Fruit fly (Drosophila melanogaster): Measurements from ENCODE around the gene CG3987.

DNA sequence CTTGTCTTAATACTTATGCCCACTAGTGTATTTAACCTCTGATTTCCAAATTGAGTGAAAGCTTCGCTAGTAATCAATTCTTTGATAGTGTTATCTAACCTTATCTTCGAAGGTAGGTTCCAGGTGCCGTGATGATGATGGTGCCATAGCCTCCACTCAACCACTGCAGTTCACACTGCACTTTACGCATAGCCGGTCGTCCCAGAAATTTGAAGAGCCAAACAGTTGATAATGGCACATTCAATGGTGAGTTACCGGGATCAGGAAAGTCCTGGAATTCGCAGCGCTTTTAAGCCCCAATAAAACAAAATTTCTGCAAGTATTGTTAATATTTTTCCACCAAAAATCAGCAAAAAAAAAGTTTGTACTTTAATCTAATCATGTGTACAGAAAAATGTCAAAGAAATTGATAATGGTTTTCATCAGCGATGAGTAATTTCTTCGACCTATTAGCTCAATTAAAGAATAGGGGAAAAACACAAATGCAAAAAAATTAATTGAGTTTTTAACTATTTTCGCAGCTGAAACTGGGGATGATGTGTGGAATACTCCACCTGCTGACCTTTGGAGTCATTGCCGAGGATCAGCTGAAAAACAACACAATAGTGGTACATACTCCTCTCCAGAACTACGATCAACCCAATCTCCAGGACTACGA lies at the start of gene CG3987:
- TF ChIP-seq foxo (GFP tag; optimal IDR thresholded peaks at IDR 0.05) (no peak), Abd-B (GFP tag; optimal IDR thresholded peaks at IDR 0.05) (no peak), Hr83 (GFP tag; optimal IDR thresholded peaks at IDR 0.05; ENCODE audit: poor library complexity, severe bottlenecking) (no peak), tai (GFP tag; optimal IDR thresholded peaks at IDR 0.05) (no peak)
